Worm (Caenorhabditis elegans): ENCODE measurements around the gene gst-20.

gst-20 gene

ce11 chrII:13617808-13618207 lies 8.2 kb upstream of the gst-20 start, which contains the start of gene gst-12:
gst-12 (minus strand) TSS chrII:13618061.
- TF ChIP-seq nhr-10 (tag; optimal IDR thresholded peaks at IDR 0.05) (no peak), aha-1 (tag) (peak; percentile 65), hlh-11 (tag; optimal IDR thresholded peaks at IDR 0.05) (no peak), snpc-1.2 (GFP tag; IDR thresholded peaks at IDR 0.05) (no peak), dmd-9 (GFP tag; IDR thresholded peaks at IDR 0.05) (no peak), zfp-3 (GFP tag; conservative IDR thresholded peaks at IDR 0.05) (no peak), unc-130 (GFP tag; optimal IDR thresholded peaks at IDR 0.05) (no peak), unc-62 (GFP tag; optimal IDR thresholded peaks at IDR 0.05 in 1 of 2) (peak in 1 of 2 experiments; percentile 68), unc-62 (tag; optimal IDR thresholded peaks at IDR 0.05) (no peak), mxl-3 (GFP tag; optimal IDR thresholded peaks at IDR 0.05) (peak; percentile 79), ceh-44 (GFP tag; IDR thresholded peaks at IDR 0.05) (no peak), ces-1 (GFP tag; optimal IDR thresholded peaks at IDR 0.05) (no peak), F26F4.8 (GFP tag; conservative IDR thresholded peaks at IDR 0.05) (no peak), lin-15B (tag; optimal IDR thresholded peaks at IDR 0.05) (no peak), rbr-2 (tag; optimal IDR thresholded peaks at IDR 0.05) (no peak), fos-1 (tag; optimal IDR thresholded peaks at IDR 0.05) (no peak), F10B5.3 (tag; optimal IDR thresholded peaks at IDR 0.05) (no peak), tag-97 (GFP tag; IDR thresholded peaks at IDR 0.05) (no peak)

- TF ChIP-seq aha-1 (tag) (no peak), mep-1 (tag; optimal IDR thresholded peaks at IDR 0.05) (no peak), spr-1 (tag; optimal IDR thresholded peaks at IDR 0.05) (no peak), lsy-2 (tag; optimal IDR thresholded peaks at IDR 0.05) (no peak), daf-8 (GFP tag; IDR thresholded peaks at IDR 0.05) (no peak), vab-7 (GFP tag; IDR thresholded peaks at IDR 0.05) (no peak), unc-130 (GFP tag; optimal IDR thresholded peaks at IDR 0.05) (no peak), pqm-1 (tag; optimal IDR thresholded peaks at IDR 0.05) (no peak), hif-1 (tag; optimal IDR thresholded peaks at IDR 0.05) (no peak)
These were observed 6.4 kb upstream of the gst-20 start, which contains the start of gene gst-14 for ce11 chrII:13616000-13616399. gst-14 (minus strand) TSS chrII:13616100.

ce11 chrII:13614516-13614915 lies 4.9 kb upstream of the gst-20 start:
- TF ChIP-seq mdl-1 (tag; optimal IDR thresholded peaks at IDR 0.05) (peak in 1 of 2 experiments; percentile 44), snpc-1.2 (GFP tag; IDR thresholded peaks at IDR 0.05) (no peak), ceh-32 (tag; optimal IDR thresholded peaks at IDR 0.05; ENCODE audit: poor library complexity) (no peak), dmd-9 (GFP tag; IDR thresholded peaks at IDR 0.05) (no peak), daf-16 (GFP tag; optimal IDR thresholded peaks at IDR 0.05) (no peak), daf-16 (tag; optimal IDR thresholded peaks at IDR 0.05) (peak; percentile 90), lin-39 (tag; optimal IDR thresholded peaks at IDR 0.05) (no peak), hlh-30 (tag; optimal IDR thresholded peaks at IDR 0.05; ENCODE audit: insufficient read depth) (peak; percentile 18), nhr-11 (tag; optimal IDR thresholded peaks at IDR 0.05) (no peak), hlh-11 (tag; optimal IDR thresholded peaks at IDR 0.05) (peak; percentile 62)

ce11 chrII:13613096-13613495 lies 3.5 kb upstream of the gst-20 start, which contains the start of gene gst-15:
gst-15 (minus strand) TSS chrII:13613196.
- no peak for TF ChIP-seq gei-8 (GFP tag; optimal IDR thresholded peaks at IDR 0.05)
- no peak for TF ChIP-seq hlh-11 (tag; optimal IDR thresholded peaks at IDR 0.05)
- TF ChIP-seq Y5F2A.4 (GFP tag; optimal IDR thresholded peaks at IDR 0.05) = no peak
- no peak for TF ChIP-seq set-16 (GFP tag; IDR thresholded peaks at IDR 0.05)

- no peak for TF ChIP-seq daf-16 (GFP tag; optimal IDR thresholded peaks at IDR 0.05)
- TF ChIP-seq daf-16 (tag; optimal IDR thresholded peaks at IDR 0.05) = peak; percentile 13
- TF ChIP-seq ceh-62 (tag; optimal IDR thresholded peaks at IDR 0.05) = no peak
- TF ChIP-seq unc-62 (GFP tag; optimal IDR thresholded peaks at IDR 0.05 in 1 of 2) = no peak
- no peak for TF ChIP-seq unc-62 (tag; optimal IDR thresholded peaks at IDR 0.05)
These were observed 1.6 kb upstream of the gst-20 start, which contains the start of gene gst-24 for ce11 chrII:13611186-13611585. gst-24 (minus strand) TSS chrII:13611366.

All from whole organism, L4 larva.